ENCODE assay signal across 4 fruit fly cellular contexts in genomic region chr3R:29138961-29139527, dm6.
TF ChIP-seq lines count a peak whose summit lies in the region.

No protein-coding gene starts in this region.

- TF ChIP-seq CTCF in whole organism, embryonic (GFP tag; optimal IDR thresholded peaks at IDR 0.05; lab: Kevin White, UChicago), result no peak

TF ChIP-seq in whole organism, adult, 20 proteins besides CTCF, POLR2A, EP300 and RAD21:
- TF ChIP-seq cic (GFP tag; optimal IDR thresholded peaks at IDR 0.05; lab: Kevin White, UChicago) (no peak), ovo (GFP tag; optimal IDR thresholded peaks at IDR 0.05; lab: Kevin White, UChicago) (peak; percentile 96), bab1 (GFP tag; optimal IDR thresholded peaks at IDR 0.05; lab: Kevin White, UChicago) (peak; percentile 29), CG12768 (GFP tag; optimal IDR thresholded peaks at IDR 0.05; lab: Kevin White, UChicago) (peak; percentile 45), pad (GFP tag; optimal IDR thresholded peaks at IDR 0.05; lab: Kevin White, UChicago) (peak; percentile 68)
TF ChIP-seq in whole organism, adult: peak in this region for 4.

TF ChIP-seq in whole organism, embryonic, 481 proteins besides CTCF, POLR2A, EP300 and RAD21 (continues in another document):
- TF ChIP-seq gsb-n (tag; optimal IDR thresholded peaks at IDR 0.05; lab: Kevin White, UChicago) (no peak), cas (GFP tag; IDR thresholded peaks at IDR 0.05; lab: Robert Waterston, UW) (no peak), CG11247 (GFP tag; IDR thresholded peaks at IDR 0.05; lab: Robert Waterston, UW) (no peak), CG7839 (tag; optimal IDR thresholded peaks at IDR 0.05; lab: Kevin White, UChicago) (no peak), org-1 (GFP tag; optimal IDR thresholded peaks at IDR 0.05; lab: Kevin White, UChicago) (no peak), Ada2b (GFP tag; IDR thresholded peaks at IDR 0.05; lab: Robert Waterston, UW) (no peak; the same call in 1 of the 2 replicates), crol (GFP tag; IDR thresholded peaks at IDR 0.05; lab: Robert Waterston, UW) (no peak), D (optimal IDR thresholded peaks at IDR 0.05; lab: Kevin White, UChicago) (no peak), D (GFP tag; optimal IDR thresholded peaks at IDR 0.05; lab: Kevin White, UChicago) (no peak), z (GFP tag; IDR thresholded peaks at IDR 0.05; lab: Robert Waterston, UW) (no peak), CG32772 (GFP tag; IDR thresholded peaks at IDR 0.05; lab: Robert Waterston, UW) (0 out of 2 replicates have a peak, but pooled peaks have one; percentile 23), CG17912 (GFP tag; optimal IDR thresholded peaks at IDR 0.05; lab: Kevin White, UChicago) (no peak), ftz-f1 (GFP tag; optimal IDR thresholded peaks at IDR 0.05; lab: Kevin White, UChicago) (no peak), CG3281 (GFP tag; optimal IDR thresholded peaks at IDR 0.05; lab: Kevin White, UChicago) (peak; percentile 35), CG3407 (GFP tag; optimal IDR thresholded peaks at IDR 0.05; lab: Kevin White, UChicago) (no peak), hkb (optimal IDR thresholded peaks at IDR 0.05; lab: Kevin White, UChicago) (no peak), hkb (GFP tag; IDR thresholded peaks at IDR 0.05; lab: Robert Waterston, UW) (peak; percentile 9; the same call in 1 of the 2 replicates), CG10147 (GFP tag; optimal IDR thresholded peaks at IDR 0.05; lab: Kevin White, UChicago) (no peak), CG17361 (GFP tag; IDR thresholded peaks at IDR 0.05; lab: Robert Waterston, UW) (0 out of 3 replicates have a peak, but pooled peaks have one; percentile 25), hb (GFP tag; IDR thresholded peaks at IDR 0.05; lab: Robert Waterston, UW; ENCODE audit: partially characterized antibody) (no peak), al (GFP tag; IDR thresholded peaks at IDR 0.05; lab: Robert Waterston, UW) (no peak), Six4 (GFP tag; optimal IDR thresholded peaks at IDR 0.05; lab: Kevin White, UChicago) (no peak), CG9727 (GFP tag; optimal IDR thresholded peaks at IDR 0.05; lab: Kevin White, UChicago) (peak; percentile 28), sens (GFP tag; lab: Kevin White, UChicago) (peak; percentile 76), repo (GFP tag; optimal IDR thresholded peaks at IDR 0.05; lab: Kevin White, UChicago) (no peak), CG15073 (GFP tag; optimal IDR thresholded peaks at IDR 0.05; lab: Kevin White, UChicago) (no peak), seq (GFP tag; IDR thresholded peaks at IDR 0.05; lab: Robert Waterston, UW) (0 out of 2 replicates have a peak, but pooled peaks have one; percentile 39), CG15514 (GFP tag; optimal IDR thresholded peaks at IDR 0.05; lab: Kevin White, UChicago) (no peak), CG31388 (GFP tag; optimal IDR thresholded peaks at IDR 0.05; lab: Kevin White, UChicago) (no peak)

TF ChIP-seq in whole organism, prepupa, 60 proteins besides CTCF, POLR2A, EP300 and RAD21:
- TF ChIP-seq CG1621 (tag; optimal IDR thresholded peaks at IDR 0.05; lab: Kevin White, UChicago) (no peak), CG11294 (GFP tag; IDR thresholded peaks at IDR 0.05; lab: Robert Waterston, UW) (peak; percentile 28; the same call in 1 of the 2 replicates)

TF ChIP-seq in whole organism, pupa, 21 proteins besides CTCF, POLR2A, EP300 and RAD21:
- no peak for TF ChIP-seq CG10348 (GFP tag; IDR thresholded peaks at IDR 0.05; lab: Robert Waterston, UW)
- no peak for TF ChIP-seq CG13204 (GFP tag; optimal IDR thresholded peaks at IDR 0.05; lab: Kevin White, UChicago)
- no peak for TF ChIP-seq CG4496 (GFP tag; IDR thresholded peaks at IDR 0.05; lab: Robert Waterston, UW)
- TF ChIP-seq fd96Ca (GFP tag; IDR thresholded peaks at IDR 0.05; lab: Robert Waterston, UW), result peak; percentile 6; the same call in 1 of the 3 replicates
- no peak for TF ChIP-seq CG8159 (tag; optimal IDR thresholded peaks at IDR 0.05; lab: Kevin White, UChicago)
- no peak for TF ChIP-seq CG17806 (tag; optimal IDR thresholded peaks at IDR 0.05; lab: Kevin White, UChicago)
